Worm (Caenorhabditis elegans): ENCODE results near the gene ufbp-1.

ce11 chrIII:8446940-8447403 is 3.6 kb upstream of the ufbp-1 start, which contains the start of gene rpn-3:
- peak; percentile 84 for TF ChIP-seq tbx-2 (tag; optimal IDR thresholded peaks at IDR 0.05)
- no peak for TF ChIP-seq dmd-4 (tag; optimal IDR thresholded peaks at IDR 0.05; ENCODE audit: borderline replicate concordance)
